Worm (Caenorhabditis elegans) whole organism, L4 larva: ENCODE measurements around the gene T10F2.5.

Source experiments
- ama-1 ChIP-seq: fragments of 150-350 bp; optimal IDR thresholded peaks from 2 replicates; lab custom pipeline; 2014; ENCODE audit warnings: inconsistent platforms, mixed read lengths
- ceh-44 ChIP-seq: fragments of 200-800 bp; sonication (Bioruptor generic); IDR thresholded peaks from 2 replicates; pipeline ENCODE4 v1.3.6; 2022; ENCODE audit warnings: missing genetic modification reagents, missing genetic modification characterization, missing compliant biosample characterization
- ctbp-1 ChIP-seq: fragments of 200-800 bp; sonication (Bioruptor generic); IDR thresholded peaks from 2 replicates; pipeline ENCODE4 v1.3.6; 2022; ENCODE audit warnings: missing genetic modification reagents, missing genetic modification characterization, missing compliant biosample characterization
- lin-29 ChIP-seq: fragments of 200-800 bp; sonication (Bioruptor generic); IDR thresholded peaks from 2 replicates; pipeline ENCODE4 v1.3.6; 2022; ENCODE audit warnings: missing genetic modification reagents, missing genetic modification characterization, missing compliant biosample characterization
- skn-1 ChIP-seq: fragments of 150-350 bp; optimal IDR thresholded peaks from 2 replicates; lab custom pipeline; 2014; ENCODE audit warnings: missing biosample characterization, missing genetic modification characterization
- snpc-4 ChIP-seq: fragments of 150-350 bp; optimal IDR thresholded peaks from 2 replicates; lab custom pipeline; 2014; ENCODE audit warnings: missing biosample characterization, missing genetic modification characterization

DNA sequence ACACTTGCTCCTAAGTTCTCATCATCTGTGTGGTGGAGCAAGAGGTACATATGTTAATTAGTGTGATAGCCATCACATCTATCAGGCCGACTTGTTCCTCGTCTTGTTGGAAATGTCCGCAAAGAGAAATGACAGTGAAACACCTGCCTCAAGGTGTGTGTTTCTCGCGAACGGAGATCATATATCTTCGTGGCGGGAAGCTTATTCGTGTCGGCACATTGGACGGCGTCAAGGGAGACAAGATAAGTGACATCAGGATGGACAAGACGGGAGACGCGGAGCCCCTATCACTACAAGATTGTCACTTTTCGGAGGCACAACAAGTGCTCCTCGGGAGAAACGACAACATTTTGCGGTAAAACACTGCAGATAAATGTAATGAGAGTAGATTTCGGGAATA lies 19.6 kb downstream of the T10F2.5 start:
- TF ChIP-seq snpc-4 (no peak), ama-1 (lab: Kevin White, UChicago) (no peak), skn-1 (tag; lab: Kevin White, UChicago) (no peak), ctbp-1 (no peak), lin-29 (GFP tag; lab: Robert Waterston, UW) (no peak), ceh-44 (GFP tag; lab: Robert Waterston, UW) (no peak)
